Worm (Caenorhabditis elegans): Measurements from ENCODE around the gene snn-1.

- TF ChIP-seq nhr-237 (tag; optimal IDR thresholded peaks at IDR 0.05) (no peak), ceh-28 (tag; optimal IDR thresholded peaks at IDR 0.05) (no peak), lin-39 (tag; optimal IDR thresholded peaks at IDR 0.05) (no peak), hlh-30 (tag; optimal IDR thresholded peaks at IDR 0.05; ENCODE audit: insufficient read depth) (no peak), madf-5 (GFP tag; IDR thresholded peaks at IDR 0.05) (no peak), ctbp-1 (GFP tag; IDR thresholded peaks at IDR 0.05) (no peak)
Measured at ce11 chrIV:1842314-1842713, 27.4 kb upstream of the snn-1 start.
